Worm (Caenorhabditis elegans) whole organism, L4/young adult: ENCODE results near the gene egl-1.

Experiments
- W03F9.2 ChIP-seq: fragments of 150-350 bp; optimal IDR thresholded peaks from 2 replicates; lab custom pipeline; 2014; ENCODE audit warnings: missing biosample characterization, missing genetic modification characterization
- dao-5 ChIP-seq: sonication (generic microtip); optimal IDR thresholded peaks from 2 replicates; lab custom pipeline; 2016; ENCODE audit warnings: missing genotype, missing genetic modification characterization, moderate library complexity, missing compliant biosample characterization
- him-1 ChIP-seq: sonication (generic microtip); optimal IDR thresholded peaks from 2 replicates; lab custom pipeline; 2016; ENCODE audit warnings: missing genotype, missing genetic modification reagents, missing genetic modification characterization, missing compliant biosample characterization

DNA sequence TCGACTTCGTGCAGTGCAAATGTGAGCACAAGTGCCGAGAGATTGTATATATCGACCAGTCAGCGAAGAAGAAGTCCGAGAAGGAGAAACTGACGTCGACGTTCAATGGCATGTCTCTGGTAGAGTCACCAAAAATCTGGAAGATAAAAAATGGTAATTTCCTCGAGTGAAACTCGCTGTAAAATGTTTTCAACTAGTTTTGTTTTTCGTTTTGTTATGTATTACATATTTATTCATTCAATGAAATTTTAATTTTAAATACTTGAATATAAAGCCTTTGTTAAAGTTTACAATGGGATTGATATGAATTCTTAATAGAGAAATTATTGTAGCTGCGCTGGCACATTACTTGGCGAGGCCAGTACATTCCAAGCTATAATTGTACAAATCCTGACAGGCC is 12.3 kb downstream of the egl-1 start:
- no peak for TF ChIP-seq W03F9.2 (tag; lab: Kevin White, UChicago)
- no peak for TF ChIP-seq dao-5 (tag; lab: Kevin White, UChicago)
- no peak for TF ChIP-seq him-1 (tag; lab: Kevin White, UChicago)
